Fruit fly (Drosophila melanogaster): ENCODE results near the gene Sh.

Gene Sh

dm6 chrX:17910941-17911703 lies 151.9 kb downstream of the Sh start, which contains the start of gene CG6847 (continued):
- TF ChIP-seq HmgD (GFP tag; optimal IDR thresholded peaks at IDR 0.05) (no peak), CG4424 (GFP tag; optimal IDR thresholded peaks at IDR 0.05) (peak; percentile 38), tna (GFP tag; IDR thresholded peaks at IDR 0.05; ENCODE audit: partially characterized antibody) (0 out of 2 replicates have a peak, but pooled peaks have one; percentile 19), bsh (GFP tag; optimal IDR thresholded peaks at IDR 0.05) (peak; percentile 67 to 71), sr (GFP tag; IDR thresholded peaks at IDR 0.05) (peak; percentile 60; the same call in 2 of the 3 replicates), CG1529 (GFP tag; optimal IDR thresholded peaks at IDR 0.05) (peak; percentile 54), CG12155 (GFP tag; optimal IDR thresholded peaks at IDR 0.05) (peak; percentile 36), bab2 (GFP tag; optimal IDR thresholded peaks at IDR 0.05) (no peak), CG9817 (tag; optimal IDR thresholded peaks at IDR 0.05) (peak; percentile 55), vvl (GFP tag; IDR thresholded peaks at IDR 0.05) (0 out of 2 replicates have a peak, but pooled peaks have one; percentile 43), ind (GFP tag; optimal IDR thresholded peaks at IDR 0.05) (peak; percentile 38), PHDP (tag; optimal IDR thresholded peaks at IDR 0.05) (peak; percentile 79), ken (GFP tag; IDR thresholded peaks at IDR 0.05) (0 out of 3 replicates have a peak, but pooled peaks have one; percentile 19), CG33557 (GFP tag; optimal IDR thresholded peaks at IDR 0.05) (peak; percentile 44), GATAe (GFP tag; conservative IDR thresholded peaks at IDR 0.05) (no peak), insv (GFP tag; optimal IDR thresholded peaks at IDR 0.05) (no peak), D19B (GFP tag; optimal IDR thresholded peaks at IDR 0.05) (peak; percentile 17), TFAM (GFP tag; optimal IDR thresholded peaks at IDR 0.05) (no peak), Jarid2 (GFP tag; optimal IDR thresholded peaks at IDR 0.05) (peak; percentile 60), pnt (GFP tag; optimal IDR thresholded peaks at IDR 0.05) (peak; percentile 16), cato (GFP tag; optimal IDR thresholded peaks at IDR 0.05; ENCODE audit: borderline replicate concordance) (peak; percentile 10), CG12299 (tag; optimal IDR thresholded peaks at IDR 0.05) (peak; percentile 50), CG9215 (GFP tag; IDR thresholded peaks at IDR 0.05) (peak; percentile 53), CG6272 (GFP tag; IDR thresholded peaks at IDR 0.05) (no peak), Dll (GFP tag; IDR thresholded peaks at IDR 0.05; ENCODE audit: partially characterized antibody) (no peak), CG34224 (GFP tag; IDR thresholded peaks at IDR 0.05; ENCODE audit: partially characterized antibody) (no peak), CG12659 (GFP tag; optimal IDR thresholded peaks at IDR 0.05) (peak; percentile 84), lmd (GFP tag; IDR thresholded peaks at IDR 0.05) (peak; percentile 60), CG7372 (GFP tag; IDR thresholded peaks at IDR 0.05) (peak; percentile 41; the same call in 1 of the 2 replicates), onecut (GFP tag; IDR thresholded peaks at IDR 0.05) (no peak), CG14667 (GFP tag; IDR thresholded peaks at IDR 0.05) (peak; percentile 46; the same call in 1 of the 2 replicates), CG6254 (GFP tag; optimal IDR thresholded peaks at IDR 0.05) (peak; percentile 17), lilli (GFP tag; optimal IDR thresholded peaks at IDR 0.05) (peak; percentile 57), Asciz (GFP tag; optimal IDR thresholded peaks at IDR 0.05) (peak; percentile 3), CG32532 (GFP tag; IDR thresholded peaks at IDR 0.05) (peak; percentile 69), Chrac-16 (GFP tag; optimal IDR thresholded peaks at IDR 0.05) (peak; percentile 65), tll (GFP tag; optimal IDR thresholded peaks at IDR 0.05) (no peak), CG18619 (GFP tag; optimal IDR thresholded peaks at IDR 0.05) (peak; percentile 83), chinmo (GFP tag; IDR thresholded peaks at IDR 0.05; ENCODE audit: partially characterized antibody) (peak; percentile 78; the same call in 2 of the 4 replicates), nmo (GFP tag; optimal IDR thresholded peaks at IDR 0.05) (peak; percentile 89), CG9932 (GFP tag; IDR thresholded peaks at IDR 0.05) (peak; percentile 59), tio (GFP tag; optimal IDR thresholded peaks at IDR 0.05) (peak; percentile 77), Meics (GFP tag; optimal IDR thresholded peaks at IDR 0.05) (peak; percentile 70), Hr3 (GFP tag; optimal IDR thresholded peaks at IDR 0.05) (peak; percentile 60), CG3847 (GFP tag; IDR thresholded peaks at IDR 0.05) (peak; percentile 36), Sry-δ (GFP tag; optimal IDR thresholded peaks at IDR 0.05) (no peak), ATbp (GFP tag; optimal IDR thresholded peaks at IDR 0.05) (peak; percentile 66), Med (GFP tag) (peak; percentile 74)

Measured in whole organism, embryonic.